Worm (Caenorhabditis elegans) whole organism, mixed stage, embryonic: ENCODE results near the gene K04C1.5.

Experiments
- M03D4.4 ChIP-seq: sonication (generic microtip); optimal IDR thresholded peaks from 2 replicates; lab custom pipeline; 2017; ENCODE audit warnings: mild to moderate bottlenecking, missing genetic modification characterization, missing compliant biosample characterization
- lin-32 ChIP-seq: fragments of 200-800 bp; sonication (Bioruptor generic); optimal IDR thresholded peaks from 2 replicates; lab custom pipeline; 2018; ENCODE audit warnings: mild to moderate bottlenecking, missing genetic modification characterization, missing compliant biosample characterization
- nhr-12 ChIP-seq: fragments of 150-350 bp; optimal IDR thresholded peaks from 2 replicates; lab custom pipeline; 2014; ENCODE audit warnings: missing biosample characterization, missing genetic modification characterization
- nhr-76 ChIP-seq: sonication (generic microtip); optimal IDR thresholded peaks from 2 replicates; lab custom pipeline; 2017; ENCODE audit warnings: missing biosample characterization, missing genetic modification characterization
- snpc-4 ChIP-seq: fragments of 150-350 bp; optimal IDR thresholded peaks from 2 replicates; lab custom pipeline; 2014; ENCODE audit warnings: missing biosample characterization, missing genetic modification characterization
- sptf-1 ChIP-seq: sonication (generic microtip); optimal IDR thresholded peaks from 2 replicates; lab custom pipeline; 2017; ENCODE audit warnings: mild to moderate bottlenecking, missing genetic modification characterization, moderate library complexity, missing compliant biosample characterization
- unc-39 ChIP-seq: fragments of 150-350 bp; optimal IDR thresholded peaks from 2 replicates; lab custom pipeline; 2014; ENCODE audit warnings: missing biosample characterization, missing genetic modification characterization
- unc-62 ChIP-seq: fragments of 150-350 bp; optimal IDR thresholded peaks from 2 replicates; lab custom pipeline; 2014; ENCODE audit warnings: missing biosample characterization, missing genetic modification reagents, missing genetic modification characterization

- TF ChIP-seq sptf-1 (tag; lab: Kevin White, UChicago) = no peak
- TF ChIP-seq nhr-12 (tag; lab: Kevin White, UChicago) = no peak
- no peak for TF ChIP-seq snpc-4
- TF ChIP-seq unc-62 = no peak
- no peak for TF ChIP-seq lin-32
- no peak for TF ChIP-seq unc-39 (tag; lab: Kevin White, UChicago)
- no peak for TF ChIP-seq M03D4.4 (tag; lab: Kevin White, UChicago)
- TF ChIP-seq nhr-76 (tag; lab: Kevin White, UChicago) = no peak
Measured at ce11 chrX:14214520-14215023, 33.3 kb upstream of the K04C1.5 start, which contains the start of gene K06G5.1.
